Worm (Caenorhabditis elegans): Measurements from ENCODE around the gene R53.5.

- TF ChIP-seq lin-13 (tag; optimal IDR thresholded peaks at IDR 0.05) (no peak), pha-4 (tag; optimal IDR thresholded peaks at IDR 0.05) (no peak), unc-62 (GFP tag; optimal IDR thresholded peaks at IDR 0.05) (no peak), blmp-1 (tag; optimal IDR thresholded peaks at IDR 0.05) (no peak), elt-3 (tag; optimal IDR thresholded peaks at IDR 0.05) (no peak), ztf-11 (tag; optimal IDR thresholded peaks at IDR 0.05) (no peak), ces-1 (GFP tag; optimal IDR thresholded peaks at IDR 0.05) (no peak), ceh-43 (GFP tag; optimal IDR thresholded peaks at IDR 0.05) (no peak), snpc-4 (tag; optimal IDR thresholded peaks at IDR 0.05) (no peak), sptf-1 (tag; optimal IDR thresholded peaks at IDR 0.05) (no peak)
Measured at ce11 chrII:9974210-9974609, 3.9 kb upstream of the R53.5 start.

Measured in whole organism, mixed stage, embryonic.